Comparison of ENCODE assay signal across 4 worm cellular contexts in genomic region chrIII:13560715-13561114, ce11.
TF ChIP-seq lines count a peak whose summit lies in the region.

No protein-coding gene starts in this region.

TF ChIP-seq in whole organism, L1 larva, 84 proteins besides CTCF, POLR2A, EP300 and RAD21:
- TF ChIP-seq blmp-1 (tag; optimal IDR thresholded peaks at IDR 0.05; lab: Kevin White, UChicago) (peak; percentile 99), elt-3 (tag; optimal IDR thresholded peaks at IDR 0.05; lab: Kevin White, UChicago) (peak in 1 of 6 experiments; percentile 44), nhr-85 (tag; lab: Kevin White, UChicago) (peak; percentile 71), lir-3 (tag; optimal IDR thresholded peaks at IDR 0.05; lab: Kevin White, UChicago; ENCODE audit: poor library complexity) (no peak)

TF ChIP-seq in whole organism, L2 larva, 48 proteins besides CTCF, POLR2A, EP300 and RAD21:
- TF ChIP-seq nhr-129 (tag; optimal IDR thresholded peaks at IDR 0.05; lab: Kevin White, UChicago) (no peak), blmp-1 (tag; optimal IDR thresholded peaks at IDR 0.05; lab: Kevin White, UChicago; ENCODE audit: insufficient read depth) (peak; percentile 29), R02D3.7 (tag; optimal IDR thresholded peaks at IDR 0.05; lab: Kevin White, UChicago) (no peak), ZK546.5 (tag; optimal IDR thresholded peaks at IDR 0.05; lab: Kevin White, UChicago) (no peak)

TF ChIP-seq in whole organism, L3 larva, 47 proteins besides CTCF, POLR2A, EP300 and RAD21:
- TF ChIP-seq nhr-76 (tag; optimal IDR thresholded peaks at IDR 0.05; lab: Kevin White, UChicago) (no peak), nhr-23 (tag; optimal IDR thresholded peaks at IDR 0.05; lab: Kevin White, UChicago) (peak; percentile 34), nhr-25 (tag; optimal IDR thresholded peaks at IDR 0.05; lab: Kevin White, UChicago) (no peak)

TF ChIP-seq in whole organism, mixed stage, embryonic, 35 proteins besides CTCF, POLR2A, EP300 and RAD21:
- TF ChIP-seq blmp-1 (tag; optimal IDR thresholded peaks at IDR 0.05; lab: Kevin White, UChicago) (peak; percentile 91), ces-1 (GFP tag; optimal IDR thresholded peaks at IDR 0.05; lab: Kevin White, UChicago) (no peak), ham-2 (GFP tag; optimal IDR thresholded peaks at IDR 0.05; lab: Kevin White, UChicago) (peak; percentile 67)

Comparison
In these comparisons a context has a peak if more than half of its experiments do, and no peak if none do; other contexts are left out.
1. Of the 22 proteins assayed by ChIP-seq in both whole organism, L1 larva and whole organism, L2 larva: peak only in whole organism, L1 larva: none; only in whole organism, L2 larva: none; in both: blmp-1; in neither: 20; mixed calls (peak in some experiments, not most) for 1.